Fruit fly (Drosophila melanogaster) whole organism, embryonic: Measurements from ENCODE around the gene CG4949.

Experiments
- BEAF-32 ChIP-seq: fragments of 200-800 bp; sonication (Bioruptor generic); optimal IDR thresholded peaks from 3 replicates; lab custom pipeline; 2017; ENCODE audit warnings: missing biosample characterization, missing genetic modification characterization, mild to moderate bottlenecking, moderate library complexity, missing genetic modification reagents
- Bdp1 ChIP-seq: fragments of 200-800 bp; sonication (Bioruptor generic); optimal IDR thresholded peaks from 3 replicates; lab custom pipeline; 2016; ENCODE audit warnings: missing biosample characterization, missing genetic modification characterization
- CG10366 ChIP-seq: fragments of 200-800 bp; sonication (Bioruptor generic); IDR thresholded peaks from 2 replicates; pipeline ENCODE4 v1.3.6; 2022; ENCODE audit warnings: missing biosample characterization, missing genetic modification characterization
- CG12155 ChIP-seq: fragments of 200-800 bp; sonication (Bioruptor generic); optimal IDR thresholded peaks from 3 replicates; lab custom pipeline; 2016; ENCODE audit warnings: missing biosample characterization, missing genetic modification characterization
- CG12299 ChIP-seq: fragments of 200-800 bp; sonication (Bioruptor generic); optimal IDR thresholded peaks from 2 replicates; lab custom pipeline; 2018; ENCODE audit warnings: missing biosample characterization, mild to moderate bottlenecking, missing genetic modification characterization
- CG12769 ChIP-seq: fragments of 200-800 bp; sonication (Bioruptor generic); optimal IDR thresholded peaks from 2 replicates; lab custom pipeline; 2019; ENCODE audit warnings: missing biosample characterization, mild to moderate bottlenecking, missing genetic modification characterization, moderate library complexity
- CG14667 ChIP-seq: fragments of 200-800 bp; sonication (Bioruptor generic); IDR thresholded peaks from 2 replicates; pipeline ENCODE4 v1.3.6; 2022; ENCODE audit warnings: missing biosample characterization, missing genetic modification characterization
- CG15514 ChIP-seq: fragments of 200-800 bp; sonication (Bioruptor generic); optimal IDR thresholded peaks from 3 replicates; lab custom pipeline; 2017; ENCODE audit warnings: missing biosample characterization, missing genetic modification characterization, mild to moderate bottlenecking, moderate library complexity, missing genetic modification reagents
- CG17186 ChIP-seq: fragments of 200-800 bp; sonication (Bioruptor generic); optimal IDR thresholded peaks from 3 replicates; lab custom pipeline; 2017; ENCODE audit warnings: missing biosample characterization, missing genetic modification reagents, missing genetic modification characterization
- CG18011 ChIP-seq: fragments of 200-800 bp; sonication (Bioruptor generic); optimal IDR thresholded peaks from 2 replicates; lab custom pipeline; 2017; ENCODE audit warnings: missing biosample characterization, missing genetic modification characterization, mild to moderate bottlenecking, moderate library complexity, missing genotype
- CG30403 ChIP-seq: fragments of 200-800 bp; sonication (Bioruptor generic); optimal IDR thresholded peaks from 3 replicates; lab custom pipeline; 2016; ENCODE audit warnings: missing biosample characterization, missing genetic modification characterization
- CG3065 ChIP-seq: fragments of 200-800 bp; sonication (Bioruptor generic); optimal IDR thresholded peaks from 2 replicates; lab custom pipeline; 2016; ENCODE audit warnings: missing biosample characterization, missing genetic modification characterization
- CG3163 ChIP-seq: fragments of 200-800 bp; sonication (Bioruptor generic); optimal IDR thresholded peaks from 3 replicates; lab custom pipeline; 2016; ENCODE audit warnings: missing biosample characterization, missing genetic modification characterization
- CG4854 ChIP-seq: fragments of 200-800 bp; sonication (Bioruptor generic); optimal IDR thresholded peaks from 2 replicates; lab custom pipeline; 2016; ENCODE audit warnings: missing biosample characterization, missing genetic modification characterization, inconsistent platforms
- CG5180 ChIP-seq: fragments of 200-800 bp; sonication (Bioruptor generic); optimal IDR thresholded peaks from 3 replicates; lab custom pipeline; 2017; ENCODE audit warnings: missing biosample characterization, missing genetic modification characterization, mild to moderate bottlenecking, moderate library complexity, missing genetic modification reagents
- CG5245 ChIP-seq: fragments of 200-800 bp; sonication (Bioruptor generic); optimal IDR thresholded peaks from 3 replicates; lab custom pipeline; 2016; ENCODE audit warnings: missing biosample characterization, missing genetic modification characterization
- CG7987 ChIP-seq: fragments of 200-800 bp; sonication (Bioruptor generic); optimal IDR thresholded peaks from 2 replicates; lab custom pipeline; 2018; ENCODE audit warnings: missing biosample characterization, mild to moderate bottlenecking, missing genetic modification characterization, moderate library complexity
- CG8089 ChIP-seq: fragments of 200-800 bp; sonication (Bioruptor generic); optimal IDR thresholded peaks from 3 replicates; lab custom pipeline; 2016; ENCODE audit warnings: missing biosample characterization, missing genetic modification characterization
- CG9797 ChIP-seq: fragments of 200-800 bp; sonication (Bioruptor generic); optimal IDR thresholded peaks from 3 replicates; lab custom pipeline; 2018; ENCODE audit warnings: missing biosample characterization, mild to moderate bottlenecking, missing genetic modification characterization
- D19B ChIP-seq: fragments of 200-800 bp; sonication (Bioruptor generic); optimal IDR thresholded peaks from 2 replicates; lab custom pipeline; 2017; ENCODE audit warnings: missing biosample characterization, mild to moderate bottlenecking, missing genetic modification characterization
- Deaf1 ChIP-seq: fragments of 200-800 bp; optimal IDR thresholded peaks from 3 replicates; lab custom pipeline; 2019; ENCODE audit warnings: missing biosample characterization, mild to moderate bottlenecking, missing genetic modification characterization, moderate library complexity
- Lpt ChIP-seq: fragments of >200 bp; optimal IDR thresholded peaks from 2 replicates; lab custom pipeline; 2018; ENCODE audit warnings: missing biosample characterization, missing genetic modification characterization
- Mes4 ChIP-seq: fragments of 200-800 bp; sonication (Bioruptor generic); optimal IDR thresholded peaks from 2 replicates; lab custom pipeline; 2016; ENCODE audit warnings: missing biosample characterization, missing genetic modification characterization
- NFAT ChIP-seq: fragments of 200-800 bp; sonication (Bioruptor generic); IDR thresholded peaks from 2 replicates; pipeline ENCODE4 v1.3.6; 2022; ENCODE audit warnings: missing biosample characterization, missing genetic modification characterization
- Nf-YA ChIP-seq: fragments of 200-800 bp; sonication (Bioruptor generic); IDR thresholded peaks from 2 replicates; pipeline ENCODE4 v1.3.6; 2022; ENCODE audit warnings: missing biosample characterization, missing genetic modification characterization
- PHDP ChIP-seq: fragments of 200-800 bp; sonication (Bioruptor generic); optimal IDR thresholded peaks from 3 replicates; lab custom pipeline; 2018; ENCODE audit warnings: missing biosample characterization, mild to moderate bottlenecking, missing genetic modification characterization, moderate library complexity
- Pdp1 ChIP-seq, 2 experiments: fragments of 200-800 bp; sonication (Bioruptor generic); optimal IDR thresholded peaks; 3 replicates each; lab custom pipeline; 2016; ENCODE audit warnings: missing biosample characterization in 2 of 2, missing genetic modification characterization in 2 of 2, mild to moderate bottlenecking in 1 of 2, moderate library complexity in 1 of 2
- Sin3A ChIP-seq: fragments of >200 bp; optimal IDR thresholded peaks from 2 replicates; lab custom pipeline; 2018
- bowl ChIP-seq: fragments of 200-800 bp; sonication (Bioruptor generic); IDR thresholded peaks from 2 replicates; pipeline ENCODE4 v1.3.6; 2022; ENCODE audit warnings: missing biosample characterization, missing genetic modification characterization
- exex ChIP-seq: fragments of 200-800 bp; sonication (Bioruptor generic); optimal IDR thresholded peaks from 4 replicates; lab custom pipeline; 2018; ENCODE audit warnings: missing biosample characterization, mild to moderate bottlenecking, missing genetic modification characterization, moderate library complexity
- jigr1 ChIP-seq: fragments of 200-800 bp; sonication (Bioruptor generic); IDR thresholded peaks from 3 replicates; pipeline ENCODE4 v1.3.6; 2022; ENCODE audit warnings: missing biosample characterization, missing genetic modification characterization
- kah ChIP-seq: fragments of 200-800 bp; sonication (Bioruptor generic); optimal IDR thresholded peaks from 2 replicates; lab custom pipeline; 2018; ENCODE audit warnings: missing biosample characterization, mild to moderate bottlenecking, missing genetic modification characterization
- knrl ChIP-seq: fragments of 200-800 bp; sonication (Bioruptor generic); IDR thresholded peaks from 3 replicates; pipeline ENCODE4 v1.3.6; 2022; ENCODE audit warnings: missing biosample characterization, missing genetic modification characterization; ENCODE audit not compliant: partially characterized antibody
- onecut ChIP-seq: fragments of 200-800 bp; sonication (Bioruptor generic); IDR thresholded peaks from 2 replicates; pipeline ENCODE4 v1.3.6; 2022; ENCODE audit warnings: missing biosample characterization, missing genetic modification characterization
- pzg ChIP-seq: fragments of 200-800 bp; sonication (Bioruptor generic); optimal IDR thresholded peaks from 3 replicates; lab custom pipeline; 2018; ENCODE audit warnings: missing biosample characterization, mild to moderate bottlenecking, missing genetic modification characterization, moderate library complexity
- salm ChIP-seq: fragments of 200-800 bp; sonication (Bioruptor generic); optimal IDR thresholded peaks from 2 replicates; lab custom pipeline; 2018; ENCODE audit warnings: missing biosample characterization, mild to moderate bottlenecking, missing genetic modification characterization
- tap ChIP-seq: fragments of 200-800 bp; optimal IDR thresholded peaks from 3 replicates; lab custom pipeline; 2019; ENCODE audit warnings: missing biosample characterization, mild to moderate bottlenecking, missing genetic modification characterization, moderate library complexity
- ttk ChIP-seq: fragments of 200-800 bp; sonication (Bioruptor generic); IDR thresholded peaks from 2 replicates; pipeline ENCODE4 v2.1.2; 2022; ENCODE audit warnings: missing biosample characterization, missing genetic modification characterization
- twi ChIP-seq: fragments of 200-800 bp; optimal IDR thresholded peaks from 2 replicates; lab custom pipeline; 2019; ENCODE audit warnings: missing biosample characterization, mild to moderate bottlenecking, missing genetic modification characterization, moderate library complexity
- unc-4 ChIP-seq: fragments of 200-800 bp; sonication (Bioruptor generic); IDR thresholded peaks from 2 replicates; pipeline ENCODE4 v1.3.6; 2022; ENCODE audit warnings: missing biosample characterization, missing genetic modification characterization; ENCODE audit not compliant: partially characterized antibody
- vfl ChIP-seq: fragments of 200-800 bp; sonication (Bioruptor generic); optimal IDR thresholded peaks from 2 replicates; lab custom pipeline; 2016; ENCODE audit warnings: missing biosample characterization, missing genetic modification characterization

The CG4949 gene

dm6 chrX:17093900-17094446 lies 15.3 kb downstream of the CG4949 start (continued):
- TF ChIP-seq salm (tag; lab: Kevin White, UChicago), result no peak
- peak; percentile 11 for TF ChIP-seq D19B (GFP tag; lab: Kevin White, UChicago)
- peak; percentile 92 for TF ChIP-seq exex
- TF ChIP-seq Sin3A (lab: Kevin White, UChicago), result no peak
- no peak for TF ChIP-seq CG30403 (GFP tag; lab: Kevin White, UChicago)
- TF ChIP-seq unc-4 (GFP tag; lab: Robert Waterston, UW), result no peak
- no peak for TF ChIP-seq CG5180 (GFP tag; lab: Kevin White, UChicago)
- no peak for TF ChIP-seq CG14667
- TF ChIP-seq Bdp1, result no peak
- no peak for TF ChIP-seq Deaf1 (tag; lab: Kevin White, UChicago)
- no peak for TF ChIP-seq CG3163
- TF ChIP-seq CG10366, result peak; percentile 23; the same call in 1 of the 2 replicates
- TF ChIP-seq onecut (GFP tag; lab: Robert Waterston, UW), result no peak
- TF ChIP-seq CG5245 (GFP tag; lab: Kevin White, UChicago), result no peak
- TF ChIP-seq CG7987 (GFP tag; lab: Kevin White, UChicago), result no peak
- no peak for TF ChIP-seq CG3065 (GFP tag; lab: Kevin White, UChicago)
- no peak for TF ChIP-seq Pdp1 (GFP tag; optimal IDR thresholded peaks at IDR 0.05; lab: Kevin White, UChicago)

DNA sequence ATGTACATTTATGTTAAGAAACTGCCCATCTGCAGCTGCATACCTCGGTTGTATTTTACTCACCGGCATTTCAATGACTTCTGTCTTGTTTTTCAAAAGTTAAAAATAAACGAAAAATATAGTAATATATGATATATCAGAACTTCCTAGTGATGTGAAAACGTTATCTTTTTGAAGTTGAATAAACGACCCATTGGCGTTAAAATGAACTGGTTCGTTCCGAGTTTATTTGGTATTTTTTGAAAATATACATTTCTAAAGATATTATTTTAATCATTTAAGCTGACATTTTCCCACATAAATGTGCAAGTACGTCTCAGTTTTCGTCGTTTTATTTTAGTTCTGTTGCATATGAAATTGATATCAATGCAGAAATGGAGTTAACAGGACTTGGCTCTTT lies 27.1 kb downstream of the CG4949 start, which contains the start of gene Arpc3B:
Gene Arpc3B (minus strand): TSS at position 146 of the 400 bp plus-strand sequence.
- TF ChIP-seq CG18011 (GFP tag; lab: Kevin White, UChicago) (no peak), ttk (GFP tag; lab: Robert Waterston, UW) (no peak), BEAF-32 (peak; percentile 9), CG12769 (tag; lab: Kevin White, UChicago) (no peak), CG8089 (no peak), twi (no peak), Mes4 (GFP tag; lab: Kevin White, UChicago) (no peak), CG12299 (tag; lab: Kevin White, UChicago) (no peak), PHDP (tag; lab: Kevin White, UChicago) (no peak), CG15514 (GFP tag; lab: Kevin White, UChicago) (peak; percentile 98), Sin3A (lab: Kevin White, UChicago) (no peak), bowl (GFP tag; lab: Robert Waterston, UW) (no peak), CG9797 (GFP tag; lab: Kevin White, UChicago) (no peak), pzg (GFP tag; lab: Kevin White, UChicago) (no peak), Lpt (no peak), Nf-YA (GFP tag; lab: Robert Waterston, UW) (no peak), knrl (peak; percentile 5; the same call in 1 of the 3 replicates), CG17186 (GFP tag; lab: Kevin White, UChicago) (no peak), NFAT (no peak), CG12155 (no peak), vfl (GFP tag; lab: Kevin White, UChicago) (no peak), tap (no peak), kah (no peak), jigr1 (no peak), CG4854 (no peak)
